Fruit fly (Drosophila melanogaster) whole organism, embryonic: ENCODE data around the gene ath.

ENCODE experiments used
- C15 ChIP-seq: fragments of 200-800 bp; sonication (Bioruptor generic); IDR thresholded peaks from 3 replicates; pipeline ENCODE4 v1.3.6; 2022; ENCODE audit warnings: missing biosample characterization, missing genetic modification characterization
- CG10147 ChIP-seq: fragments of 200-800 bp; sonication (Bioruptor generic); optimal IDR thresholded peaks from 2 replicates; lab custom pipeline; 2019; ENCODE audit warnings: missing biosample characterization, mild to moderate bottlenecking, missing genetic modification characterization, moderate library complexity
- CG10431 ChIP-seq: fragments of 200-800 bp; sonication (Bioruptor generic); optimal IDR thresholded peaks from 3 replicates; lab custom pipeline; 2018; ENCODE audit warnings: missing biosample characterization, mild to moderate bottlenecking, missing genetic modification characterization
- CG10654 ChIP-seq: fragments of 200-800 bp; sonication (Bioruptor generic); optimal IDR thresholded peaks from 2 replicates; lab custom pipeline; 2016; ENCODE audit warnings: missing biosample characterization, missing genetic modification characterization
- CG12236 ChIP-seq: fragments of 200-800 bp; sonication (Bioruptor generic); optimal IDR thresholded peaks from 2 replicates; lab custom pipeline; 2016; ENCODE audit warnings: missing biosample characterization, missing genetic modification characterization
- CG15479 ChIP-seq: fragments of 200-800 bp; sonication (Bioruptor generic); optimal IDR thresholded peaks from 3 replicates; lab custom pipeline; 2019; ENCODE audit warnings: missing biosample characterization, mild to moderate bottlenecking, missing genetic modification characterization, moderate library complexity
- CG15696 ChIP-seq: fragments of 200-800 bp; sonication (Bioruptor generic); optimal IDR thresholded peaks from 2 replicates; lab custom pipeline; 2019; ENCODE audit warnings: missing biosample characterization, mild to moderate bottlenecking, missing genetic modification characterization, moderate library complexity
- CG1792 ChIP-seq: fragments of 200-800 bp; sonication (Bioruptor generic); optimal IDR thresholded peaks from 2 replicates; lab custom pipeline; 2016; ENCODE audit warnings: missing biosample characterization, missing genetic modification characterization
- CG2199 ChIP-seq: fragments of 200-800 bp; sonication (Bioruptor generic); IDR thresholded peaks from 3 replicates; pipeline ENCODE4 v1.3.6; 2022; ENCODE audit warnings: missing biosample characterization, missing genetic modification characterization
- CG3163 ChIP-seq: fragments of 200-800 bp; sonication (Bioruptor generic); optimal IDR thresholded peaks from 3 replicates; lab custom pipeline; 2016; ENCODE audit warnings: missing biosample characterization, missing genetic modification characterization
- CG6765 ChIP-seq: fragments of 200-800 bp; sonication (Bioruptor generic); optimal IDR thresholded peaks from 3 replicates; lab custom pipeline; 2017; ENCODE audit warnings: missing biosample characterization, mild to moderate bottlenecking, missing genetic modification characterization
- CG7271 ChIP-seq: fragments of 200-800 bp; sonication (Bioruptor generic); optimal IDR thresholded peaks from 2 replicates; lab custom pipeline; 2018; ENCODE audit warnings: missing biosample characterization, mild to moderate bottlenecking, missing genetic modification characterization, moderate library complexity
- CG7556 ChIP-seq: fragments of 200-800 bp; sonication (Bioruptor generic); optimal IDR thresholded peaks from 2 replicates; lab custom pipeline; 2017; ENCODE audit warnings: missing biosample characterization, mild to moderate bottlenecking, missing genetic modification characterization
- CG8359 ChIP-seq: fragments of 200-800 bp; sonication (Bioruptor generic); optimal IDR thresholded peaks from 2 replicates; lab custom pipeline; 2017; ENCODE audit warnings: missing biosample characterization, mild to moderate bottlenecking, missing genetic modification characterization, borderline replicate concordance
- CHES-1-like ChIP-seq: fragments of 200-800 bp; sonication (Bioruptor generic); optimal IDR thresholded peaks from 2 replicates; lab custom pipeline; 2016; ENCODE audit warnings: missing biosample characterization, missing genetic modification characterization
- E2f1 ChIP-seq: fragments of 200-800 bp; sonication (Bioruptor generic); IDR thresholded peaks from 2 replicates; pipeline ENCODE4 v1.3.6; 2022; ENCODE audit warnings: missing biosample characterization, missing genetic modification characterization
- Fer2 ChIP-seq: fragments of 200-800 bp; sonication (Bioruptor generic); optimal IDR thresholded peaks from 2 replicates; lab custom pipeline; 2018; ENCODE audit warnings: missing biosample characterization, mild to moderate bottlenecking, missing genetic modification characterization, moderate library complexity
- HLH3B ChIP-seq: fragments of 200-800 bp; sonication (Bioruptor generic); IDR thresholded peaks from 2 replicates; pipeline ENCODE4 v1.3.6; 2022; ENCODE audit warnings: missing biosample characterization, missing genetic modification characterization
- MESR4 ChIP-seq: fragments of 200-800 bp; sonication (Bioruptor generic); optimal IDR thresholded peaks from 2 replicates; lab custom pipeline; 2018; ENCODE audit warnings: missing biosample characterization, mild to moderate bottlenecking, missing genetic modification characterization, moderate library complexity
- Oaz ChIP-seq: fragments of 200-800 bp; sonication (Bioruptor generic); IDR thresholded peaks from 2 replicates; pipeline ENCODE4 v1.3.6; 2022; ENCODE audit warnings: missing biosample characterization, missing genetic modification characterization
- Oli ChIP-seq: fragments of 200-800 bp; sonication (Bioruptor generic); optimal IDR thresholded peaks from 2 replicates; lab custom pipeline; 2018; ENCODE audit warnings: missing biosample characterization, mild to moderate bottlenecking, missing genetic modification characterization, moderate library complexity
- Opbp ChIP-seq: fragments of 200-800 bp; sonication (Bioruptor generic); IDR thresholded peaks from 3 replicates; pipeline ENCODE4 v1.3.6; 2022; ENCODE audit warnings: missing biosample characterization, missing genetic modification characterization; ENCODE audit not compliant: partially characterized antibody
- Pdp1 ChIP-seq, 2 experiments: fragments of 200-800 bp; sonication (Bioruptor generic); optimal IDR thresholded peaks; 3 replicates each; lab custom pipeline; 2016; ENCODE audit warnings: missing biosample characterization in 2 of 2, missing genetic modification characterization in 2 of 2, mild to moderate bottlenecking in 1 of 2, moderate library complexity in 1 of 2
- Poxn ChIP-seq: fragments of 200-800 bp; sonication (Bioruptor generic); IDR thresholded peaks from 2 replicates; pipeline ENCODE4 v1.3.6; 2022; ENCODE audit warnings: missing biosample characterization, missing genetic modification characterization
- ac ChIP-seq: fragments of 200-800 bp; sonication (Bioruptor generic); optimal IDR thresholded peaks from 3 replicates; lab custom pipeline; 2017; ENCODE audit warnings: missing biosample characterization, mild to moderate bottlenecking, missing genetic modification characterization
- bbx ChIP-seq: fragments of 200-800 bp; sonication (Bioruptor generic); IDR thresholded peaks from 2 replicates; pipeline ENCODE4 v1.3.6; 2022; ENCODE audit warnings: missing biosample characterization, missing genetic modification characterization; ENCODE audit not compliant: partially characterized antibody
- cad ChIP-seq: fragments of >200 bp; optimal IDR thresholded peaks from 2 replicates; lab custom pipeline; 2017; ENCODE audit warnings: missing biosample characterization, missing genetic modification characterization
- dimm ChIP-seq: fragments of 200-800 bp; sonication (Bioruptor generic); IDR thresholded peaks from 2 replicates; pipeline ENCODE4 v1.3.6; 2022; ENCODE audit warnings: missing biosample characterization, missing genetic modification characterization
- dpn ChIP-seq, 2 experiments: fragments of 200-800 bp; sonication (Bioruptor generic); optimal IDR thresholded peaks; 3 replicates each; lab custom pipeline; 2016; ENCODE audit warnings: missing biosample characterization in 2 of 2, missing genetic modification characterization in 2 of 2
- eve ChIP-seq, 2 experiments: fragments of >200 bp; optimal IDR thresholded peaks; 2 replicates each; lab custom pipeline; 2017; ENCODE audit warnings: missing biosample characterization in 2 of 2, missing genetic modification characterization in 2 of 2
- ewg ChIP-seq: fragments of 200-800 bp; sonication (Bioruptor generic); optimal IDR thresholded peaks from 3 replicates; lab custom pipeline; 2017; ENCODE audit warnings: mild to moderate bottlenecking, missing biosample characterization, missing genetic modification reagents, missing genetic modification characterization
- grn ChIP-seq: fragments of 200-800 bp; sonication (Bioruptor generic); optimal IDR thresholded peaks from 3 replicates; lab custom pipeline; 2017; ENCODE audit warnings: missing biosample characterization, missing genetic modification characterization
- ham ChIP-seq: fragments of 200-800 bp; sonication (Bioruptor generic); IDR thresholded peaks from 2 replicates; pipeline ENCODE4 v1.3.6; 2022; ENCODE audit warnings: missing biosample characterization, missing genetic modification characterization
- nerfin-1 ChIP-seq: fragments of 200-800 bp; sonication (Bioruptor generic); optimal IDR thresholded peaks from 3 replicates; lab custom pipeline; 2019; ENCODE audit warnings: missing biosample characterization, mild to moderate bottlenecking, missing genetic modification characterization, moderate library complexity
- pho ChIP-seq: fragments of 200-800 bp; sonication (Bioruptor generic); optimal IDR thresholded peaks from 2 replicates; lab custom pipeline; 2016; ENCODE audit warnings: missing biosample characterization, missing genetic modification characterization
- scrt ChIP-seq: fragments of 200-800 bp; sonication (Bioruptor generic); optimal IDR thresholded peaks from 2 replicates; lab custom pipeline; 2018; ENCODE audit warnings: missing biosample characterization, mild to moderate bottlenecking, missing genetic modification characterization, moderate library complexity
- sens ChIP-seq: fragments of 200-800 bp; sonication (Bioruptor generic); peaks from one replicate; lab custom pipeline; 2016; ENCODE audit warnings: missing biosample characterization, missing genetic modification characterization
- sima ChIP-seq: fragments of 200-800 bp; sonication (Bioruptor generic); optimal IDR thresholded peaks from 2 replicates; lab custom pipeline; 2016; ENCODE audit warnings: missing biosample characterization, missing genetic modification characterization
- vnd ChIP-seq: fragments of 200-800 bp; sonication (Bioruptor generic); IDR thresholded peaks from 3 replicates; pipeline ENCODE4 v1.3.6; 2022; ENCODE audit warnings: missing biosample characterization, missing genetic modification characterization; ENCODE audit not compliant: partially characterized antibody
- zf30C ChIP-seq: fragments of 200-800 bp; sonication (Bioruptor generic); optimal IDR thresholded peaks from 3 replicates; lab custom pipeline; 2018; ENCODE audit warnings: missing biosample characterization, mild to moderate bottlenecking, missing genetic modification characterization

ath gene

DNA sequence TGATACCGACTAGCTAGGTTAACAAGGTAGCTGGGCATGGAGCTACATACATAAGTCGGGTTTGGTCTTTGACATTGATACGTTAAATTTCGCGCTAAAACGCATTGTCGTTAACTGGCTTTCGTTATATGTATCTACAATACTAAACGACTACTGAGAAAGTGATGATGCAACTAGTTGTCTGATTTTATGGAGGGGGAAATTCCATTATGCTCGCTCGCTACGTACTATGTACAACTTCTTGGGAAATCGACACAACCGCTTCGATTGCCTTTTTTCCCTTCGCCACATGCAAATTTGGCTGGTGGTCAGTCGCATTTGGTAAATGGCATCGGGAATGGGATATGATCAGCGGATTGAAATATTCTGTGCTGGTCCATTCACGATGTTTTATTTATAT is 9.1 kb downstream of the ath start:
- TF ChIP-seq CG10147 (GFP tag; lab: Kevin White, UChicago) (no peak), ac (GFP tag; lab: Kevin White, UChicago) (no peak), CHES-1-like (no peak), grn (GFP tag; lab: Kevin White, UChicago) (no peak), eve (GFP tag; optimal IDR thresholded peaks at IDR 0.05; lab: Kevin White, UChicago) (peak in 1 of 2 experiments; percentile 75), CG8359 (GFP tag; lab: Kevin White, UChicago) (no peak), scrt (GFP tag; lab: Kevin White, UChicago) (peak; percentile 36), CG1792 (GFP tag; lab: Kevin White, UChicago) (no peak), C15 (GFP tag; lab: Robert Waterston, UW) (no peak), Pdp1 (GFP tag; optimal IDR thresholded peaks at IDR 0.05; lab: Kevin White, UChicago) (peak in 1 of 2 experiments; percentile 96), Poxn (GFP tag; lab: Robert Waterston, UW) (no peak), ewg (no peak), CG10654 (GFP tag; lab: Kevin White, UChicago) (no peak), CG12236 (no peak), cad (peak; percentile 5), CG2199 (GFP tag; lab: Robert Waterston, UW) (0 out of 3 replicates have a peak, but pooled peaks have one; percentile 32), Opbp (GFP tag; lab: Robert Waterston, UW) (no peak), CG7271 (tag; lab: Kevin White, UChicago) (no peak), nerfin-1 (peak; percentile 52), ham (no peak), CG7556 (GFP tag; lab: Kevin White, UChicago) (no peak), Oaz (no peak), CG15479 (GFP tag; lab: Kevin White, UChicago) (peak; percentile 14), CG3163 (GFP tag; lab: Kevin White, UChicago) (no peak), dpn (GFP tag; optimal IDR thresholded peaks at IDR 0.05; lab: Kevin White, UChicago) (no peak), CG10431 (GFP tag; lab: Kevin White, UChicago) (no peak), dimm (no peak), Fer2 (tag; lab: Kevin White, UChicago) (no peak), E2f1 (GFP tag; lab: Robert Waterston, UW) (no peak), sens (GFP tag; lab: Kevin White, UChicago) (peak; percentile 40), bbx (no peak), zf30C (GFP tag; lab: Kevin White, UChicago) (no peak), CG6765 (no peak), Oli (tag; lab: Kevin White, UChicago) (no peak), HLH3B (GFP tag; lab: Robert Waterston, UW) (0 out of 2 replicates have a peak, but pooled peaks have one; percentile 8), MESR4 (GFP tag; lab: Kevin White, UChicago) (no peak), vnd (GFP tag; lab: Robert Waterston, UW) (no peak), sima (GFP tag; lab: Kevin White, UChicago) (no peak), CG15696 (no peak), pho (GFP tag; lab: Kevin White, UChicago) (no peak)
